Worm (Caenorhabditis elegans): ENCODE data around the gene C15C7.4.

- no peak for TF ChIP-seq tab-1 (GFP tag; IDR thresholded peaks at IDR 0.05)
- TF ChIP-seq cog-1 (tag; optimal IDR thresholded peaks at IDR 0.05): no peak
- no peak for TF ChIP-seq med-1 (GFP tag; optimal IDR thresholded peaks at IDR 0.05; ENCODE audit: insufficient read depth)
- no peak for TF ChIP-seq ztf-23 (GFP tag; IDR thresholded peaks at IDR 0.05)
- no peak for TF ChIP-seq klf-2 (GFP tag; conservative IDR thresholded peaks at IDR 0.05)
- no peak for TF ChIP-seq T22C8.4 (GFP tag; IDR thresholded peaks at IDR 0.05)
- no peak for TF ChIP-seq ref-1 (GFP tag; conservative IDR thresholded peaks at IDR 0.05)
- TF ChIP-seq flt-1 (GFP tag; IDR thresholded peaks at IDR 0.05): 0 out of 2 replicates have a peak, but pooled peaks have one; percentile 25
These were observed 39.2 kb upstream of the C15C7.4 start, which contains the start of gene K10B3.5 for ce11 chrX:3106137-3106536.
